Worm (Caenorhabditis elegans): Measurements from ENCODE around the gene fbxa-5.

fbxa-5 gene

ce11 chrIII:1347003-1347402, 6.9 kb upstream of the fbxa-5 start:
- TF ChIP-seq tbx-11 (GFP tag; IDR thresholded peaks at IDR 0.05) (no peak), sea-1 (GFP tag; conservative IDR thresholded peaks at IDR 0.05) (no peak), aly-1 (tag; optimal IDR thresholded peaks at IDR 0.05) (no peak), hnd-1 (tag; optimal IDR thresholded peaks at IDR 0.05) (no peak), ets-7 (tag; optimal IDR thresholded peaks at IDR 0.05) (no peak), scrt-1 (GFP tag; IDR thresholded peaks at IDR 0.05) (no peak), ceh-13 (GFP tag; optimal IDR thresholded peaks at IDR 0.05) (no peak)

- TF ChIP-seq B0310.2 (tag; optimal IDR thresholded peaks at IDR 0.05) (no peak), ets-7 (tag; optimal IDR thresholded peaks at IDR 0.05) (no peak), pes-1 (GFP tag; IDR thresholded peaks at IDR 0.05) (no peak), F13C5.2 (tag; optimal IDR thresholded peaks at IDR 0.05) (no peak), hnd-1 (tag; optimal IDR thresholded peaks at IDR 0.05) (no peak), tra-4 (tag; optimal IDR thresholded peaks at IDR 0.05) (no peak), ama-1 (optimal IDR thresholded peaks at IDR 0.05) (no peak), aly-1 (tag; optimal IDR thresholded peaks at IDR 0.05) (no peak), ceh-13 (GFP tag; optimal IDR thresholded peaks at IDR 0.05) (no peak), flt-1 (GFP tag; IDR thresholded peaks at IDR 0.05) (no peak), hmg-4 (GFP tag; optimal IDR thresholded peaks at IDR 0.05) (no peak)
Observed at ce11 chrIII:1345694-1346093, 5.6 kb upstream of the fbxa-5 start, which contains the start of gene Y82E9BL.6. Gene Y82E9BL.6 (minus strand): TSS chrIII:1345794.

ce11 chrIII:1342919-1343419, 2.8 kb upstream of the fbxa-5 start, which contains the start of gene fbxa-27:
Gene fbxa-27 (plus strand): TSS chrIII:1342969.
- no peak for TF ChIP-seq pes-1 (GFP tag; IDR thresholded peaks at IDR 0.05)
- TF ChIP-seq B0310.2 (tag; optimal IDR thresholded peaks at IDR 0.05) = no peak
- TF ChIP-seq hmg-4 (GFP tag; optimal IDR thresholded peaks at IDR 0.05) = no peak
- no peak for TF ChIP-seq hmbx-1 (tag; optimal IDR thresholded peaks at IDR 0.05)
- no peak for TF ChIP-seq hnd-1 (tag; optimal IDR thresholded peaks at IDR 0.05)
- TF ChIP-seq scrt-1 (GFP tag; IDR thresholded peaks at IDR 0.05) = no peak
- no peak for TF ChIP-seq F13C5.2 (tag; optimal IDR thresholded peaks at IDR 0.05)
- no peak for TF ChIP-seq tra-4 (tag; optimal IDR thresholded peaks at IDR 0.05)
- TF ChIP-seq ets-7 (tag; optimal IDR thresholded peaks at IDR 0.05) = no peak

- TF ChIP-seq tra-4 (tag; optimal IDR thresholded peaks at IDR 0.05) = no peak
- no peak for TF ChIP-seq F13C5.2 (tag; optimal IDR thresholded peaks at IDR 0.05)
- no peak for TF ChIP-seq ceh-36 (tag; optimal IDR thresholded peaks at IDR 0.05)
- TF ChIP-seq aly-1 (tag; optimal IDR thresholded peaks at IDR 0.05) = no peak
- no peak for TF ChIP-seq hnd-1 (tag; optimal IDR thresholded peaks at IDR 0.05)
- TF ChIP-seq ceh-13 (GFP tag; optimal IDR thresholded peaks at IDR 0.05) = no peak
- no peak for TF ChIP-seq hmg-4 (GFP tag; optimal IDR thresholded peaks at IDR 0.05)
- TF ChIP-seq B0310.2 (tag; optimal IDR thresholded peaks at IDR 0.05) = no peak
- no peak for TF ChIP-seq tbx-11 (GFP tag; IDR thresholded peaks at IDR 0.05)
- no peak for TF ChIP-seq tbx-37 (GFP tag; conservative IDR thresholded peaks at IDR 0.05)
Observed at ce11 chrIII:1342488-1342887, 2.3 kb upstream of the fbxa-5 start, which contains the start of gene fbxa-26. Gene fbxa-26 (minus strand): TSS chrIII:1342522.

- no peak for TF ChIP-seq hnd-1 (tag; optimal IDR thresholded peaks at IDR 0.05)
- no peak for TF ChIP-seq ceh-36 (tag; optimal IDR thresholded peaks at IDR 0.05)
- TF ChIP-seq ama-1 (optimal IDR thresholded peaks at IDR 0.05) = no peak
- TF ChIP-seq B0310.2 (tag; optimal IDR thresholded peaks at IDR 0.05) = no peak
- TF ChIP-seq ceh-13 (GFP tag; optimal IDR thresholded peaks at IDR 0.05) = no peak
- no peak for TF ChIP-seq tbx-37 (GFP tag; conservative IDR thresholded peaks at IDR 0.05)
- no peak for TF ChIP-seq hmg-4 (GFP tag; optimal IDR thresholded peaks at IDR 0.05)
- no peak for TF ChIP-seq flt-1 (GFP tag; IDR thresholded peaks at IDR 0.05)
- TF ChIP-seq scrt-1 (GFP tag; IDR thresholded peaks at IDR 0.05) = no peak
Observed at ce11 chrIII:1331894-1332293, 8.2 kb downstream of the fbxa-5 start, which contains the start of gene Y82E9BL.19. Gene Y82E9BL.19 (plus strand): TSS chrIII:1332016.

- TF ChIP-seq tbx-11 (GFP tag; IDR thresholded peaks at IDR 0.05) (no peak), F13C5.2 (tag; optimal IDR thresholded peaks at IDR 0.05) (no peak), hmbx-1 (tag; optimal IDR thresholded peaks at IDR 0.05) (no peak), tbx-37 (GFP tag; conservative IDR thresholded peaks at IDR 0.05) (no peak), ceh-36 (tag; optimal IDR thresholded peaks at IDR 0.05) (no peak), ceh-13 (GFP tag; optimal IDR thresholded peaks at IDR 0.05) (no peak), hnd-1 (tag; optimal IDR thresholded peaks at IDR 0.05) (no peak), sea-1 (GFP tag; conservative IDR thresholded peaks at IDR 0.05) (no peak), tra-4 (tag; optimal IDR thresholded peaks at IDR 0.05) (no peak)
Observed at ce11 chrIII:1326490-1326889, 13.7 kb downstream of the fbxa-5 start, which contains the start of gene Y82E9BL.18. Gene Y82E9BL.18 (plus strand): TSS chrIII:1326790.

ce11 chrIII:1324513-1324912, 15.6 kb downstream of the fbxa-5 start, which contains the start of gene fbxa-14:
Gene fbxa-14 (minus strand): TSS chrIII:1324613.
- no peak for TF ChIP-seq B0310.2 (tag; optimal IDR thresholded peaks at IDR 0.05)
- TF ChIP-seq tra-4 (tag; optimal IDR thresholded peaks at IDR 0.05) = no peak
- no peak for TF ChIP-seq hmg-4 (GFP tag; optimal IDR thresholded peaks at IDR 0.05)
- TF ChIP-seq aly-1 (tag; optimal IDR thresholded peaks at IDR 0.05) = no peak
- no peak for TF ChIP-seq F13C5.2 (tag; optimal IDR thresholded peaks at IDR 0.05)
- no peak for TF ChIP-seq scrt-1 (GFP tag; IDR thresholded peaks at IDR 0.05)
- TF ChIP-seq sea-1 (GFP tag; conservative IDR thresholded peaks at IDR 0.05) = no peak
- TF ChIP-seq ceh-36 (tag; optimal IDR thresholded peaks at IDR 0.05) = no peak
- no peak for TF ChIP-seq hnd-1 (tag; optimal IDR thresholded peaks at IDR 0.05)

- no peak for TF ChIP-seq scrt-1 (GFP tag; IDR thresholded peaks at IDR 0.05)
- no peak for TF ChIP-seq tra-4 (tag; optimal IDR thresholded peaks at IDR 0.05)
- no peak for TF ChIP-seq F13C5.2 (tag; optimal IDR thresholded peaks at IDR 0.05)
- no peak for TF ChIP-seq B0310.2 (tag; optimal IDR thresholded peaks at IDR 0.05)
- TF ChIP-seq ceh-36 (tag; optimal IDR thresholded peaks at IDR 0.05) = no peak
- no peak for TF ChIP-seq pes-1 (GFP tag; IDR thresholded peaks at IDR 0.05)
- TF ChIP-seq tbx-37 (GFP tag; conservative IDR thresholded peaks at IDR 0.05) = no peak
- TF ChIP-seq tbx-11 (GFP tag; IDR thresholded peaks at IDR 0.05) = no peak
- no peak for TF ChIP-seq sea-1 (GFP tag; conservative IDR thresholded peaks at IDR 0.05)
- no peak for TF ChIP-seq hmg-4 (GFP tag; optimal IDR thresholded peaks at IDR 0.05)
- TF ChIP-seq ets-7 (tag; optimal IDR thresholded peaks at IDR 0.05) = no peak
- TF ChIP-seq hmbx-1 (tag; optimal IDR thresholded peaks at IDR 0.05) = no peak
- TF ChIP-seq ceh-13 (GFP tag; optimal IDR thresholded peaks at IDR 0.05) = no peak
- TF ChIP-seq hnd-1 (tag; optimal IDR thresholded peaks at IDR 0.05) = no peak
- TF ChIP-seq aly-1 (tag; optimal IDR thresholded peaks at IDR 0.05) = no peak
- no peak for TF ChIP-seq ama-1 (optimal IDR thresholded peaks at IDR 0.05)
- no peak for TF ChIP-seq flt-1 (GFP tag; IDR thresholded peaks at IDR 0.05)
Observed at ce11 chrIII:1323555-1323954, 16.6 kb downstream of the fbxa-5 start.

Data from whole organism, early embryonic.